Worm (Caenorhabditis elegans) whole organism, midembryonic: ENCODE data around the gene nlp-27.

ENCODE experiments used
- T22C8.4 ChIP-seq: fragments of 200-800 bp; sonication (Bioruptor generic); IDR thresholded peaks from 2 replicates; pipeline ENCODE4 v1.3.6; 2022; ENCODE audit warnings: missing genetic modification characterization, missing compliant biosample characterization
- cog-1 ChIP-seq: sonication (generic microtip); optimal IDR thresholded peaks from 2 replicates; lab custom pipeline; 2016; ENCODE audit warnings: missing genetic modification characterization, missing compliant biosample characterization
- flt-1 ChIP-seq: fragments of 200-800 bp; sonication (Bioruptor generic); IDR thresholded peaks from 2 replicates; pipeline ENCODE4 v1.3.6; 2022; ENCODE audit warnings: missing genetic modification characterization, missing compliant biosample characterization
- klf-2 ChIP-seq: fragments of 200-800 bp; sonication (Bioruptor generic); conservative IDR thresholded peaks from 2 replicates; pipeline ENCODE4 v1.3.6; 2022; ENCODE audit warnings: missing genetic modification reagents, missing genetic modification characterization, missing compliant biosample characterization
- med-1 ChIP-seq: sonication (generic microtip); optimal IDR thresholded peaks from 2 replicates; lab custom pipeline; 2017; ENCODE audit warnings: missing genetic modification characterization, mild to moderate bottlenecking, missing compliant biosample characterization, antibody characterized with exemption, missing genetic modification reagents; ENCODE audit not compliant: insufficient read depth
- ref-1 ChIP-seq: fragments of 200-800 bp; sonication (Bioruptor generic); conservative IDR thresholded peaks from 2 replicates; pipeline ENCODE4 v1.3.6; 2022; ENCODE audit warnings: missing genetic modification reagents, missing genetic modification characterization, missing compliant biosample characterization
- tab-1 ChIP-seq: fragments of 200-800 bp; sonication (Bioruptor generic); IDR thresholded peaks from 2 replicates; pipeline ENCODE4 v1.3.6; 2022; ENCODE audit warnings: missing genetic modification characterization, missing compliant biosample characterization
- ztf-23 ChIP-seq: fragments of 200-800 bp; sonication (Bioruptor generic); IDR thresholded peaks from 2 replicates; pipeline ENCODE4 v1.3.6; 2022; ENCODE audit warnings: missing genetic modification reagents, missing genetic modification characterization, missing compliant biosample characterization
- ztf-29 ChIP-seq: fragments of 200-800 bp; sonication (Bioruptor generic); IDR thresholded peaks from 2 replicates; pipeline ENCODE4 v1.3.6; 2022; ENCODE audit warnings: missing genetic modification reagents, missing genetic modification characterization, missing compliant biosample characterization

nlp-27 gene

ce11 chrV:4004577-4004976, 15.4 kb downstream of the nlp-27 start:
- TF ChIP-seq flt-1 (GFP tag; lab: Robert Waterston, UW) (no peak), med-1 (no peak), ztf-23 (GFP tag; lab: Robert Waterston, UW) (no peak), ref-1 (GFP tag; lab: Robert Waterston, UW) (no peak), ztf-29 (GFP tag; lab: Robert Waterston, UW) (no peak), T22C8.4 (GFP tag; lab: Robert Waterston, UW) (no peak), tab-1 (GFP tag; lab: Robert Waterston, UW) (no peak), klf-2 (GFP tag; lab: Robert Waterston, UW) (no peak), cog-1 (no peak)

- TF ChIP-seq med-1 (no peak), flt-1 (GFP tag; lab: Robert Waterston, UW) (no peak), ztf-29 (GFP tag; lab: Robert Waterston, UW) (no peak), ztf-23 (GFP tag; lab: Robert Waterston, UW) (no peak), T22C8.4 (GFP tag; lab: Robert Waterston, UW) (no peak), ref-1 (GFP tag; lab: Robert Waterston, UW) (no peak), cog-1 (no peak)
These were observed 16.0 kb downstream of the nlp-27 start, which contains the start of gene srh-8 for ce11 chrV:4005219-4005618. Gene srh-8, plus strand, starts transcription at chrV:4005519.

ce11 chrV:4007927-4008326, 18.7 kb downstream of the nlp-27 start, which contains the start of gene srh-7:
Gene srh-7, plus strand, starts transcription at chrV:4008227.
- TF ChIP-seq cog-1 (no peak), ztf-23 (GFP tag; lab: Robert Waterston, UW) (no peak)

- TF ChIP-seq ref-1 (GFP tag; lab: Robert Waterston, UW): no peak
- TF ChIP-seq ztf-29 (GFP tag; lab: Robert Waterston, UW): no peak
- TF ChIP-seq ztf-23 (GFP tag; lab: Robert Waterston, UW): no peak
- no peak for TF ChIP-seq tab-1 (GFP tag; lab: Robert Waterston, UW)
- TF ChIP-seq klf-2 (GFP tag; lab: Robert Waterston, UW): no peak
- TF ChIP-seq med-1: no peak
- TF ChIP-seq cog-1: no peak
- TF ChIP-seq flt-1 (GFP tag; lab: Robert Waterston, UW): no peak
- TF ChIP-seq T22C8.4 (GFP tag; lab: Robert Waterston, UW): no peak
These were observed 21.0 kb downstream of the nlp-27 start, which contains the start of gene srh-4 for ce11 chrV:4010170-4010569. Gene srh-4, plus strand, starts transcription at chrV:4010470.

- TF ChIP-seq T22C8.4 (GFP tag; lab: Robert Waterston, UW) (no peak), tab-1 (GFP tag; lab: Robert Waterston, UW) (no peak)
These were observed 27.6 kb downstream of the nlp-27 start, which contains the start of gene srw-89 for ce11 chrV:4016780-4017179. Gene srw-89, plus strand, starts transcription at chrV:4017080.

ce11 chrV:4018591-4018990, 29.4 kb downstream of the nlp-27 start:
- TF ChIP-seq klf-2 (GFP tag; lab: Robert Waterston, UW) (no peak), cog-1 (no peak)

- no peak for TF ChIP-seq T22C8.4 (GFP tag; lab: Robert Waterston, UW)
These were observed 30.0 kb downstream of the nlp-27 start, which contains the start of gene K09D9.3 for ce11 chrV:4019188-4019587. Gene K09D9.3, plus strand, starts transcription at chrV:4019488.

- TF ChIP-seq ztf-29 (GFP tag; lab: Robert Waterston, UW) (no peak), flt-1 (GFP tag; lab: Robert Waterston, UW) (no peak), tab-1 (GFP tag; lab: Robert Waterston, UW) (no peak), T22C8.4 (GFP tag; lab: Robert Waterston, UW) (no peak), ztf-23 (GFP tag; lab: Robert Waterston, UW) (no peak), cog-1 (no peak), klf-2 (GFP tag; lab: Robert Waterston, UW) (no peak), med-1 (no peak), ref-1 (GFP tag; lab: Robert Waterston, UW) (no peak)
These were observed 32.6 kb downstream of the nlp-27 start, which contains the start of gene K09D9.14 for ce11 chrV:4021776-4022175. Gene K09D9.14, minus strand, starts transcription at chrV:4021876.

- TF ChIP-seq tab-1 (GFP tag; lab: Robert Waterston, UW): no peak
- TF ChIP-seq T22C8.4 (GFP tag; lab: Robert Waterston, UW): no peak
- TF ChIP-seq ref-1 (GFP tag; lab: Robert Waterston, UW): no peak
- no peak for TF ChIP-seq flt-1 (GFP tag; lab: Robert Waterston, UW)
- no peak for TF ChIP-seq ztf-23 (GFP tag; lab: Robert Waterston, UW)
- no peak for TF ChIP-seq klf-2 (GFP tag; lab: Robert Waterston, UW)
- no peak for TF ChIP-seq cog-1
These were observed 33.1 kb downstream of the nlp-27 start, which contains the start of gene cyp-35A3 for ce11 chrV:4022309-4022708. Gene cyp-35A3, plus strand, starts transcription at chrV:4022609.

- TF ChIP-seq tab-1 (GFP tag; lab: Robert Waterston, UW) (no peak), med-1 (no peak), flt-1 (GFP tag; lab: Robert Waterston, UW) (no peak), ztf-23 (GFP tag; lab: Robert Waterston, UW) (no peak), T22C8.4 (GFP tag; lab: Robert Waterston, UW) (no peak), cog-1 (no peak), ztf-29 (GFP tag; lab: Robert Waterston, UW) (no peak), ref-1 (GFP tag; lab: Robert Waterston, UW) (no peak), klf-2 (GFP tag; lab: Robert Waterston, UW) (no peak)
These were observed 35.6 kb downstream of the nlp-27 start, which contains the start of gene K09D9.1 for ce11 chrV:4024777-4025176. Gene K09D9.1, plus strand, starts transcription at chrV:4025047.

ce11 chrV:4029627-4030026, 40.4 kb downstream of the nlp-27 start:
- TF ChIP-seq ref-1 (GFP tag; lab: Robert Waterston, UW): 0 out of 2 replicates have a peak, but pooled peaks have one; percentile 4
- peak; percentile 16 for TF ChIP-seq med-1
- no peak for TF ChIP-seq T22C8.4 (GFP tag; lab: Robert Waterston, UW)
- TF ChIP-seq ztf-23 (GFP tag; lab: Robert Waterston, UW): no peak
- 0 out of 2 replicates have a peak, but pooled peaks have one; percentile 48 for TF ChIP-seq klf-2 (GFP tag; lab: Robert Waterston, UW)
